Worm (Caenorhabditis elegans) whole organism, L4/young adult: ENCODE measurements around the gene Y32G9A.3.

ENCODE experiments used
- W03F9.2 ChIP-seq: fragments of 150-350 bp; optimal IDR thresholded peaks from 2 replicates; lab custom pipeline; 2014; ENCODE audit warnings: missing biosample characterization, missing genetic modification characterization
- dao-5 ChIP-seq: sonication (generic microtip); optimal IDR thresholded peaks from 2 replicates; lab custom pipeline; 2016; ENCODE audit warnings: missing genotype, missing genetic modification characterization, moderate library complexity, missing compliant biosample characterization
- him-1 ChIP-seq: sonication (generic microtip); optimal IDR thresholded peaks from 2 replicates; lab custom pipeline; 2016; ENCODE audit warnings: missing genotype, missing genetic modification reagents, missing genetic modification characterization, missing compliant biosample characterization

Gene Y32G9A.3

DNA sequence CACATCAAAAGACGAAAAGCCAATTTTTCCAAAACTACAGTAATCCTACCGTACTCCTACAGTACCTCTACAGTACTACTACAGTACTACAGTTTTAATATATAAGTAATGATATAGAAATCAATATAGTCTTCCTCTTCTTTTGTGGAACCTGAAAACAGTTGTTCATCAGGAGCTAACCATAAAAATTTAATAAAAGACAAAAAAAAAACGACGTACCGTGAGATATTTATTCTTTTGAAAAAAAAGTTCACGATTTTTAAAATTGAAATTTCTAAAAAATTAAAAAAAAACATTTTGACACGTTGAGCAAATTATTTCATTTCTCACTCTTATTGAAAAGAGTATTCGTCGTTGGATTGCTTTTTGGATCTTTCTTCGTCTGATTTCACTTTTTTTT lies at the start of gene Y32G9A.3:
Gene Y32G9A.3, plus strand, starts transcription at position 301 of the 400 bp plus-strand sequence.
- TF ChIP-seq him-1 = no peak
- no peak for TF ChIP-seq W03F9.2 (tag; lab: Kevin White, UChicago)
- no peak for TF ChIP-seq dao-5 (tag; lab: Kevin White, UChicago)

DNA sequence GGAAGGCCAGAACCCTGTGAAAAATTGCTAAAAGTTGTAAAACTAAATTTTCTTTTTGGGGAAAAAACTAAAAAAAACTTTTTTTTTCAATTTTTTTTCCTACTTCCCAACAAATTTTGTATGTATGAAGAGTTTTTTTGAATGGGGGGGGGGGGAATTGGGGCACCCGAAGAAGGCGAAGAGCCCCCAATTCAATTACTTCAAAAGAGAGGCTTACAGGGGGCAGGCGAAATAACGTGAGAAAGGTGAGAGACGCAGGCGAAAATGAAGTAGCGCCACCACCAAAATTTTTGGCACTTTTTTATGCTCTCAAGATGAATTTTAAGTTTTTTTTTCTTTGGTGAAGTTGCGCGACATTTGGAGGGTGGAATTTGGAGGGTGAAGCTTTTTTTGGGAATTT lies 48.2 kb upstream of the Y32G9A.3 start:
- no peak for TF ChIP-seq W03F9.2 (tag; lab: Kevin White, UChicago)
- no peak for TF ChIP-seq dao-5 (tag; lab: Kevin White, UChicago)
- no peak for TF ChIP-seq him-1

DNA sequence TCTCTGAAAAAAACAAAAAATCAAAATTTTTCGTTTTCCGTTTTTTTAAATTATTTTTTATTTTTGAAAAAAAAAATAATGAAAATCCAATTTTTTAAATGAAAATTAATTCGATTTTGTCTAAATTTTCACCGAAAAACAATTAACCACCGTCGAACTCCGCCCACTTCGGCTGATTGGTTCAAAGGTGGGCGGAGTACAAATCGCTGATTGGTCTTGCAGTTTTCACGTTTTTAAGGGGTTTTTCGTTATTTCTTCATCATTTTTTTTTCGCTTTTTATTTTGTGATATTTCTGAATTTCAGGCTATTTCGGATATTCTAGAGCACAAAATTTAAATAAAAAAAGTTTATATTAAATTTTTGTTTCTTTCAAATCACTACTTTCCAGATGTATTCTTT lies 46.2 kb upstream of the Y32G9A.3 start:
- TF ChIP-seq W03F9.2 (tag; lab: Kevin White, UChicago) (no peak), dao-5 (tag; lab: Kevin White, UChicago) (no peak), him-1 (no peak)

DNA sequence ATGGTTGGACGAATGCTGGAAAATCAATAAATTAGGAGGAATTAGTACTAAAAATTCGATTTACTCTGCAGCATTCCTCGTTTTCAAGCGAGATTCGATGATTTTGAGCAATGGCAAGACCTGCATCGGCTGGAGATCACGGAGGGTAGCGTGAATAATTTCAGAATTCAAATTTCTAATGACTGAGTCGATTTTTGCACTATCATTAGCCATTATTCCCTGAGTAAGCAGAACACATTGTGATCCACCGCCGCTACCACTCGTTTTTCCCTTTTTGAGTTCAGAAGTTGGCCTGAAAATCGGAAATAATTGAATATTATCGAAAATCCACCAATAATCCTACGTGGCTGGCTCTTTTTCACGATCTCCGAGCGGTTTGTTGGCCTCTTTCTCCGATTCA lies 43.2 kb upstream of the Y32G9A.3 start:
- no peak for TF ChIP-seq him-1
- TF ChIP-seq W03F9.2 (tag; lab: Kevin White, UChicago) = no peak
- no peak for TF ChIP-seq dao-5 (tag; lab: Kevin White, UChicago)

DNA sequence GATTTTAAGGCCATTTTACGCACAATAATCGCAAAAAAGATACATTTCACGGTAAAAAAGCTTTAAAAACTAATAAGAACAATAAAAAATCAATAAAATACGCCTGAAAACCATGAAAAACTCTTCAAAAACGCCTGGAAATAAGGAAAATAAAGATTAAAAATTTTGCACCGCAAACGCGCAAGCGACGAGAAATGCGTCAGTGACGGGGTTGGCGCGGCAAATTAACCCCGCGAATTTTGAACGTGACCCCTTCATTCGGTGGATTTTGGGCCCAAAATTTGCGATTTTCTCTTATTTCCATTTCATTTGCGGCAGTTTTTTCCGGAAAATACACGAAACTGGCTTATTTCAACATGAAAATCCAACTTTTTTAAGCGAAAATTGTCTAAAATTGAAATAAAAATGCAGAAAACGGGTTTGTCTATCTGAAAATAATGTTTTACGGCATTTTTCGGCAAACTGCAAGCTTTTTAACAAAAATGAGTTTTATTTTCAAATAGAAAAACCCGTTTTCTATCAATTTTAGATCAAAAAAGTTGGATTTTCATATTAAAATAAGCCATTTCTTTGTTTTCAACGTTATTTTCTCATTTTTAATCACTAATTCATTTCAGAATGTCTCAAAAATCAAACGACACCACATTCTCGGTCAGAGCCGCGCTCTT lies 42.5 kb upstream of the Y32G9A.3 start, which contains the start of gene knl-3:
Gene knl-3, plus strand, starts transcription at position 618 of the 668 bp plus-strand sequence.
- no peak for TF ChIP-seq dao-5 (tag; lab: Kevin White, UChicago)
- TF ChIP-seq him-1 = peak; percentile 83
- TF ChIP-seq W03F9.2 (tag; lab: Kevin White, UChicago) = peak; percentile 71

DNA sequence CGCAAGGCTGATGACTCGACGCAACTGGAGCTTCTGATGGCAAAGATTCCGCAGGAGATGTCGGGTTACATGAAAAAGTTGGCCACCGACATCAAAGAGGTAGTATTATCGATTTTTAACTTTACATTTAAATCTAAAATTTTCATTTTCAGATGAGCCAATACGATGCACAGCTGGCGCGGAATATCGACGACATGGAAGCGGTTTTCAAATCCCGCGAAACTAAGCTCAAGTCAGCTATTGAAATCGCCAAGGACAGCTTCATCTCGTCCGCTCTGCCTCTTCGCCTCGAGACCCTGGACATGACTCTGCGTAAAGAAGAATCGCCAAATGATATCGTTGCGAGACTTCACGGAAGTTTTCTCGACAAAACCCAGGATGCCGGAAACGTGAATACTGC lies 41.5 kb upstream of the Y32G9A.3 start, which contains the start of gene T10B5.3:
Gene T10B5.3, minus strand, starts transcription at position 101 of the 400 bp plus-strand sequence.
- TF ChIP-seq dao-5 (tag; lab: Kevin White, UChicago) (no peak), W03F9.2 (tag; lab: Kevin White, UChicago) (no peak), him-1 (no peak)

DNA sequence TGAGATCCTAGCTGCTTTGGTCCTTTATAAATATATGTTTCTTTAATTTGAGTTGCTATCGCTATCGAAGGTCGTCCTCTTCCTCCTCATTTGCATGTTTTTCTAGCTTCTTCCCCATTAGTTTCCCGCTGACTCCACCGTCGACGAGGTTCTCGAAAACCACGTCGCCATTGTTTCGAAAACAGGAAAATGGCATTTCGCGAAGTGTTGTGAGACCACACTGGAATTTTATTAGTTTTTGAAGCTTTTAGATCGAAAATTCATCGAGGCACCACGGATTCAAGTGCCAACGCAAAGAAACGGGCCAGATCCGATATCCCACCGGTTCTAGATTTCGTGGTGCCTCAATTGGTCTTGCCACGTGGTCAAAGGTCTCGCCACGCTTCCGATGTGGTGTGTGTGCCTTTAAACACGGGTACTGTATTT lies 40.7 kb upstream of the Y32G9A.3 start:
- TF ChIP-seq dao-5 (tag; lab: Kevin White, UChicago) (no peak), him-1 (no peak), W03F9.2 (tag; lab: Kevin White, UChicago) (no peak)

DNA sequence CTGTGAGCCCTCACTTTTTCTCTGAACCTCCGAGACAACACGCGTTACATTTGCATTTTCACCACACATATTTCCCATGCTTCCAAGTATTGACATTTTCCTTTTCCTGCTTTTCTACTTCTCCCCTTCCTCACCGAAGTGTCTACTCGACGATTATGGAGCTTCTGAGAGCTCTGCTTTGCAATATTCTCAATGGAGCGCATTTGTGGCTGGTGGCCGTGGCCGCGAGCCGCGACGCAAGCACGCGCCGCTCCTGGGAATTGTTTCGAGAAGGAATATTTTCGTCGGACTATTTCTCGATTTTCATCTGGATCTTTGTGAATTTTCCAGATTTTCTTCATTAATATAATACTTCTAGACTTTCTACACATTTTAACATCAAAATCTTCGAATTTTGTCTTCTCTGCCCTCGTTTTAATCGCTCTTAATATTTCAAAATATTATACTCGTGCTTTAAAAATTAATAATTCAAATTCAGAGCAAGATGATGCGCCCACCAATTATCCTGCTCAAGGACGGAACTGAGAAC lies 39.4 kb upstream of the Y32G9A.3 start, which contains the start of the genes T10B5.4 and cct-7:
Gene T10B5.4, minus strand, starts transcription at position 40 of the 529 bp plus-strand sequence.
Gene cct-7, plus strand, starts transcription at position 479 of the 529 bp plus-strand sequence.
- TF ChIP-seq W03F9.2 (tag; lab: Kevin White, UChicago) (peak; percentile 86), him-1 (peak; percentile 89), dao-5 (tag; lab: Kevin White, UChicago) (peak; percentile 26)

DNA sequence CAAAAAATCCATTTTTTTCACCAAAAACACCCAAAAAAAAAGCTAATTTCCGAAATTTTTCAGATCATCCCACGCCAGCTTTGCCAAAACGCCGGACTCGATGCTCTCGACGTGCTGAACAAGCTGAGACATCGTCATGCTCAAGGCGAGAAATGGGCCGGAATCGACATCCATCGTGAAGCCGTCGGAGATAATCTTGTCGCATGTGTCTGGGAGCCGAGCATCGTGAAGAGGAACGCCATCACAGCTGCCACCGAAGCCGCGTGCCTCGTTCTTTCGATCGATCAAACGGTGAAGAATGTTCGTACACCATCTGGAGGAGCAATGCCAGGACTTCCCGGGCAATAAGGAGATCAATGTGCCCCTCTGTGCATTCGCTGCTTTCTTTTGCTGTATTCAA lies 36.4 kb upstream of the Y32G9A.3 start:
- no peak for TF ChIP-seq him-1
- TF ChIP-seq W03F9.2 (tag; lab: Kevin White, UChicago) = no peak
- TF ChIP-seq dao-5 (tag; lab: Kevin White, UChicago) = no peak

DNA sequence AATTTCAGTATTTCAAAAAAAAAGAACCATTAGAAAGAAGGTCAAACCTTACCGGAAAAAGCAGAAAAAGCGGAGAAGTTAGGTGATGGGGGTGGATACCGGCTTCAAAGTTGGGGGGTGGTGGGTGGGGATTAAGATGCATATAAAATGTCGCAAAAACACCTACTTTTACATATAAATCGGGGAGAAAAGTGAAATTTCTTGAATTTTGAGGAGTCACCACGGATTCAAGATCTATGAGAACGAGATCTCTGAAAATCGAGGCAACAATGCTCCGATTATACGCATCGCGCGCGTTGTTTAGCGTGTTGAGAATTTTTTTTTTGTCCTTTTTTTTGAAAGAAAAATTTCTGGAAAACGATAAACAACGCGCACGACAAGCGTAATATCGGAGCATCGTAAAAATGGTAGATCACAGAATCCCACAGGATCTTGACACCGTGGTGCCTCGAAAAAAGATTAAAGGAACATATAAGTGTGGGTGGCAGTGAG lies 35.7 kb upstream of the Y32G9A.3 start:
- TF ChIP-seq him-1 (no peak), W03F9.2 (tag; lab: Kevin White, UChicago) (no peak), dao-5 (tag; lab: Kevin White, UChicago) (no peak)

DNA sequence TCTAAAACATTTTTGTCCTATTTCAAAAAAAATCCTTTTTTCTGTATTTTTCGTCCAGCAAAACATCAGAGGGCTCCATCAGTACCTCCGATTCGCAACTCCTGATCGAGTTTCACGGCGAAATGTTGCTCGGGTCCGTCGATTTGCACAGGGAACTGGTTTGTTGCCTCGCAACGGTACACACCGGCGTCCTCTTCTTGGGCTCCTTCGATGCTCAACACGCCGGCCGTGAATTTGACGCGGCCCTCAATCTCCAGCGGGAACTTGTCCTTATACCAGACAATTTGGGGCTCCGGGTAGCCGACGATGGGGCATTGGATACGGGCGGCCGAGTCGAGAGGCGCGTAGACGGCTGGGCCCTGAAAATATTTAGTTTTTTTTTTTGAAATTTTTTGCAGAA lies 33.2 kb upstream of the Y32G9A.3 start:
- TF ChIP-seq dao-5 (tag; lab: Kevin White, UChicago) (no peak), W03F9.2 (tag; lab: Kevin White, UChicago) (no peak), him-1 (no peak)

DNA sequence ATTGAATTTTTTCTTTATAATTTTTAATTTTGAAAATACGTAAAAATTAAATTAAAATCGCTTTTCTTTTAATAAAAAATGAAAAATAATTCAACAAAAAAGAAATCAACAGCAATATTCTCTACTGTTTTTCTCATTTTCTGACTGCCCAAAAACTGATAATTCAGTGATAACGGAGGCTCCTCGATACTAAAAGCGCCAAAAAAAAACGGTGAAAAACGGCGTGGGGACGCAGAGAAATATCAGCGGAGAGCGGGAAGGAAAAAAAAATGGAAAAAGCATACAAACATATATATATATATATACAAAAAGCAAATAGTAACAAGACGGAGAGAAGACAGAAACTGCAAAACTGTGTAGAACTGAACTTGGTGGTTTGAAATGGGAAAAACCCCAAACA lies 28.1 kb upstream of the Y32G9A.3 start:
- TF ChIP-seq dao-5 (tag; lab: Kevin White, UChicago) (no peak), him-1 (no peak), W03F9.2 (tag; lab: Kevin White, UChicago) (no peak)

DNA sequence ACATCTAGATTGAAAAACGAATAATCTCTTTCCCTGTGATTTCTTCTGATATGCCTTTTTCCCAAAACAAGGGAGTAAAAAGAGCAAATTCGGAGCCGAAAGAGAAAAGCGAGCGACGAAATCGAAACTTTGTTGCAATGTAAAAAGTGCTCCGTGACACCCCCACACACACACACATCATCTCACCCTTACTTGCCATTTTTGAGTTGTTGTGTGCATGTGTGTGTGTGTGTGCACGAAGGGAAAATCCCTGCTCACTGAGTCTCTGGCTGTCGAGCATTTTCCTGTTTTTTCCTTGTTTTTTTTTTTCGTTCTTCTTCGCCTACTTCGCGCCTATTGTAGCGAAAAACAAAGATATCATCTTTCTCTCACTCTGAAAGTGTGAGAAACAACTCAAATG lies 24.2 kb upstream of the Y32G9A.3 start:
- no peak for TF ChIP-seq W03F9.2 (tag; lab: Kevin White, UChicago)
- TF ChIP-seq dao-5 (tag; lab: Kevin White, UChicago) = no peak
- TF ChIP-seq him-1 = no peak

DNA sequence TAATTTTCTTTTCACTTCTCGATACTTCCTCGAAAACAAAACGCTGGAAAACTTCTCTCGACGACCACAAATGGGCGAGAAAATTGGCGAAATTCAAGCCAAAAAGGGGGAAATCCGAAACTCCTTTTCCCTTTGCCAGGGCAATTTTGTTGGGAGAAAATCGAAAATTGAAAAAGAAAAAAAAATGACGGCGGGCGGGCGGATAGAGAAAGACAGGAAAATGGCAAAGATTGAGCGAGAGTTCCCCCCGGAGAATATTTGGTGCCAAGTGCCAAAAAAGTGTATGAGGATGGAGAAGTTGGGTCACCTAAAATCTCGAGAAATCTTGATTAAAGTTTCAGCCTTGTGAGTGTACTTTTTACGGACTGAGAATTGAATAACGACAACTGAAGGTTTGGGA lies 22.9 kb upstream of the Y32G9A.3 start:
- no peak for TF ChIP-seq dao-5 (tag; lab: Kevin White, UChicago)
- no peak for TF ChIP-seq W03F9.2 (tag; lab: Kevin White, UChicago)
- TF ChIP-seq him-1 = no peak
